Worm (Caenorhabditis elegans) whole organism, L3 larva: ENCODE data around the gene moa-1.

Source experiments
- R02D3.7 ChIP-seq: fragments of 150-350 bp; optimal IDR thresholded peaks from 2 replicates; lab custom pipeline; 2014; ENCODE audit warnings: missing biosample characterization, missing genetic modification characterization
- daf-12 ChIP-seq: fragments of 150-350 bp; optimal IDR thresholded peaks from 2 replicates; lab custom pipeline; 2014; ENCODE audit warnings: missing biosample characterization, missing genetic modification reagents, missing genetic modification characterization
- egl-5 ChIP-seq: fragments of 150-350 bp; optimal IDR thresholded peaks from 2 replicates; lab custom pipeline; 2017; ENCODE audit warnings: missing biosample characterization, missing genetic modification reagents, missing genetic modification characterization, inconsistent platforms
- fkh-10 ChIP-seq: sonication (generic microtip); optimal IDR thresholded peaks from 2 replicates; lab custom pipeline; 2017; ENCODE audit warnings: missing biosample characterization, missing genetic modification reagents, missing genetic modification characterization
- mdl-1 ChIP-seq: fragments of 150-350 bp; optimal IDR thresholded peaks from 2 replicates; lab custom pipeline; 2014; ENCODE audit warnings: missing biosample characterization, missing genetic modification characterization
- nhr-237 ChIP-seq: fragments of 150-350 bp; optimal IDR thresholded peaks from 2 replicates; lab custom pipeline; 2014; ENCODE audit warnings: missing biosample characterization, missing genetic modification characterization
- sea-2 ChIP-seq: fragments of 150-350 bp; sonication (generic microtip); optimal IDR thresholded peaks from 4 replicates; lab custom pipeline; 2014; ENCODE audit warnings: missing biosample characterization, missing genetic modification reagents, missing genetic modification characterization

Gene moa-1

ce11 chrIII:1918311-1918932 lies 51.3 kb downstream of the moa-1 start:
- TF ChIP-seq R02D3.7 (tag; lab: Kevin White, UChicago) (no peak), egl-5 (tag; lab: Kevin White, UChicago) (no peak), sea-2 (GFP tag; lab: Kevin White, UChicago) (no peak), nhr-237 (tag; lab: Kevin White, UChicago) (no peak), mdl-1 (tag; lab: Kevin White, UChicago) (no peak), daf-12 (no peak), fkh-10 (no peak)
